Worm (Caenorhabditis elegans) whole organism, L2 larva: ENCODE data around the gene T11F9.22.

Experiments
- blmp-1 ChIP-seq: sonication (generic microtip); optimal IDR thresholded peaks from 2 replicates; lab custom pipeline; 2017; ENCODE audit warnings: missing genetic modification characterization, mild to moderate bottlenecking, missing compliant biosample characterization, antibody characterized with exemption, moderate library complexity; ENCODE audit not compliant: insufficient read depth
- fos-1 ChIP-seq: fragments of 150-350 bp; optimal IDR thresholded peaks from 2 replicates; lab custom pipeline; 2014; ENCODE audit warnings: missing biosample characterization, missing genetic modification characterization
- ztf-11 ChIP-seq: sonication (generic microtip); optimal IDR thresholded peaks from 2 replicates; lab custom pipeline; 2017; ENCODE audit warnings: missing biosample characterization, missing genetic modification characterization

DNA sequence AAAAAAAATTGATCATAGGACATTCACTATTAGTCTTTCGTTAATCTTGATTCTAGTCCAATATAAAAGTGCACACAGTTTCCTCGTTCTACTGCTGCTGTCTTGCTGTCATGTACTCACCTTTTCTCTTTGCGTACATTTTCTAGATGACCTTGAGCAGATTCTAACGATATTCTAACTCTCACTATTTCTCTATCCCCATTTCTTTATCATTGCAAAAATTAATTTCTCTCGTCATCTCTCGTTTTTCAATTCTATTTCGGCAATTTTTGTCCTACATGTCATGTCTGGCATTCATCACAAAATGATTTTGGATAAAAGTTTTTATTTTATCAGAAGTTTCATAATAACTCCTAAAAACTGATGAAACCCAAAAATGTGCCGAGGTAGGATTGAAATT lies 29.3 kb downstream of the T11F9.22 start, which contains the start of gene ttll-5:
- TF ChIP-seq fos-1 (tag; lab: Kevin White, UChicago) = peak; percentile 35
- no peak for TF ChIP-seq ztf-11 (tag; lab: Kevin White, UChicago)
- TF ChIP-seq blmp-1 = peak; percentile 70
